Worm (Caenorhabditis elegans) whole organism, early embryonic: Measurements from ENCODE around the gene cbp-2.

Experiments
- B0310.2 ChIP-seq: sonication (generic microtip); optimal IDR thresholded peaks from 2 replicates; lab custom pipeline; 2016; ENCODE audit warnings: mild to moderate bottlenecking, missing genetic modification characterization, missing compliant biosample characterization
- F13C5.2 ChIP-seq: sonication (generic microtip); optimal IDR thresholded peaks from 2 replicates; lab custom pipeline; 2017; ENCODE audit warnings: mild to moderate bottlenecking, missing genetic modification characterization, inconsistent platforms, missing compliant biosample characterization
- aly-1 ChIP-seq: sonication (generic microtip); optimal IDR thresholded peaks from 2 replicates; lab custom pipeline; 2016; ENCODE audit warnings: missing genetic modification characterization, missing compliant biosample characterization
- ama-1 ChIP-seq: fragments of 150-350 bp; optimal IDR thresholded peaks from 2 replicates; lab custom pipeline; 2014
- flt-1 ChIP-seq: fragments of 200-800 bp; sonication (Bioruptor generic); IDR thresholded peaks from 2 replicates; pipeline ENCODE4 v1.3.6; 2022; ENCODE audit warnings: missing genetic modification characterization, missing compliant biosample characterization
- hmg-4 ChIP-seq: fragments of 200-800 bp; sonication (Bioruptor generic); optimal IDR thresholded peaks from 2 replicates; lab custom pipeline; 2018; ENCODE audit warnings: mild to moderate bottlenecking, missing genetic modification characterization, missing compliant biosample characterization
- hnd-1 ChIP-seq: sonication (generic microtip); optimal IDR thresholded peaks from 2 replicates; lab custom pipeline; 2016; ENCODE audit warnings: missing genetic modification characterization, missing compliant biosample characterization
- scrt-1 ChIP-seq: fragments of 200-800 bp; sonication (Bioruptor generic); IDR thresholded peaks from 2 replicates; pipeline ENCODE4 v1.3.6; 2022; ENCODE audit warnings: missing genetic modification characterization, missing compliant biosample characterization
- sea-1 ChIP-seq: fragments of 200-800 bp; sonication (Bioruptor generic); conservative IDR thresholded peaks from 2 replicates; pipeline ENCODE4 v1.3.6; 2022; ENCODE audit warnings: missing genetic modification characterization, missing compliant biosample characterization
- tbx-37 ChIP-seq: fragments of 200-800 bp; sonication (Bioruptor generic); conservative IDR thresholded peaks from 2 replicates; pipeline ENCODE4 v1.3.6; 2022; ENCODE audit warnings: missing genetic modification reagents, missing genetic modification characterization, missing compliant biosample characterization
- tra-4 ChIP-seq: sonication (generic microtip); optimal IDR thresholded peaks from 2 replicates; lab custom pipeline; 2017; ENCODE audit warnings: missing genetic modification characterization, missing compliant biosample characterization

DNA sequence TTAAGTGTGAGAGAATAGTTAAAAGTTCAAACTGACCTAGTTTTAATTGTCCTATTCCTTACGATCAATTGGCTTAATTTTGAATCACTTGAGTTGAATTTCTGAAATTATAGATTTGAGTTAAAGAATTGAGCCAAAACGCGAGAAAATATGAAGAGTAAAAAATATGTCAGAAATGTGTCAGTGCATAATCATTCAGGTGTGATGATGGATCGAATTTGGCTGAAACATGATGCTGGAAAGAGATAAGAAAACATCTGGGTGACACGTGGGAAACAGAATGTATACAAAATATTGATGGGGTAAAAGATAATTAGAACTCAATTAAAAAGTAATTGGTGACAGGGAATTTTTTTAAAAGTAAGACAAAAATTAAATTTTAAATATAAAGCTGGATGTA, 50.8 kb downstream of the cbp-2 start, which contains the start of gene R10E12.2:
- TF ChIP-seq tbx-37 (GFP tag; lab: Robert Waterston, UW), result no peak
- TF ChIP-seq ama-1, result no peak
- no peak for TF ChIP-seq F13C5.2 (tag; lab: Kevin White, UChicago)
- no peak for TF ChIP-seq sea-1 (GFP tag; lab: Robert Waterston, UW)
- TF ChIP-seq scrt-1 (GFP tag; lab: Robert Waterston, UW), result no peak
- TF ChIP-seq hnd-1, result no peak
- no peak for TF ChIP-seq aly-1 (tag; lab: Kevin White, UChicago)
- no peak for TF ChIP-seq B0310.2
- TF ChIP-seq flt-1 (GFP tag; lab: Robert Waterston, UW), result no peak
- no peak for TF ChIP-seq tra-4 (tag; lab: Kevin White, UChicago)
- no peak for TF ChIP-seq hmg-4 (GFP tag; lab: Kevin White, UChicago)
